Worm (Caenorhabditis elegans): ENCODE data around the gene srbc-10.
"Not testable (repeated sequence)": the region's sequence is repeated elsewhere in the genome, so short reads cannot be mapped to it uniquely, and the experiment has no call there.

Gene srbc-10

ce11 chrV:7492924-7493323 is at the start of gene srbc-10:
TSS of gene srbc-10 (minus strand) at chrV:7493024.
- no peak for TF ChIP-seq dao-5 (tag; optimal IDR thresholded peaks at IDR 0.05)
- TF ChIP-seq him-1 (tag; optimal IDR thresholded peaks at IDR 0.05) = no peak
- no peak for TF ChIP-seq W03F9.2 (tag; optimal IDR thresholded peaks at IDR 0.05)

- TF ChIP-seq dao-5 (tag; optimal IDR thresholded peaks at IDR 0.05) = no peak
- TF ChIP-seq W03F9.2 (tag; optimal IDR thresholded peaks at IDR 0.05) = no peak
- TF ChIP-seq him-1 (tag; optimal IDR thresholded peaks at IDR 0.05) = no peak
Observed at ce11 chrV:7539015-7539414, 46.2 kb upstream of the srbc-10 start, which contains the start of gene srh-268. TSS of gene srh-268 (plus strand) at chrV:7539315.

ce11 chrV:7538018-7538417 is 45.2 kb upstream of the srbc-10 start, which contains the start of gene C54F6.12:
TSS of gene C54F6.12 (minus strand) at chrV:7538118.
- TF ChIP-seq dao-5 (tag; optimal IDR thresholded peaks at IDR 0.05) (no peak), W03F9.2 (tag; optimal IDR thresholded peaks at IDR 0.05) (no peak), him-1 (tag; optimal IDR thresholded peaks at IDR 0.05) (no peak)

ce11 chrV:7532947-7533346 is 40.1 kb upstream of the srbc-10 start, which contains the start of gene C54F6.3:
TSS of gene C54F6.3 (plus strand) at chrV:7533247.
- no peak for TF ChIP-seq him-1 (tag; optimal IDR thresholded peaks at IDR 0.05)

- no peak for TF ChIP-seq dao-5 (tag; optimal IDR thresholded peaks at IDR 0.05)
- TF ChIP-seq W03F9.2 (tag; optimal IDR thresholded peaks at IDR 0.05) = no peak
- no peak for TF ChIP-seq him-1 (tag; optimal IDR thresholded peaks at IDR 0.05)
Observed at ce11 chrV:7529840-7530239, 37.0 kb upstream of the srbc-10 start, which contains the start of gene swt-2. TSS of gene swt-2 (plus strand) at chrV:7530140.

- no peak for TF ChIP-seq W03F9.2 (tag; optimal IDR thresholded peaks at IDR 0.05)
- no peak for TF ChIP-seq him-1 (tag; optimal IDR thresholded peaks at IDR 0.05)
- TF ChIP-seq dao-5 (tag; optimal IDR thresholded peaks at IDR 0.05) = no peak
Observed at ce11 chrV:7528816-7529215, 36.0 kb upstream of the srbc-10 start, which contains the start of gene C54F6.5. TSS of gene C54F6.5 (plus strand) at chrV:7529116.

ce11 chrV:7527153-7527552 is 34.3 kb upstream of the srbc-10 start, which contains the start of gene C54F6.17:
TSS of gene C54F6.17 (plus strand) at chrV:7527453.
- TF ChIP-seq him-1 (tag; optimal IDR thresholded peaks at IDR 0.05) (no peak), dao-5 (tag; optimal IDR thresholded peaks at IDR 0.05) (no peak), W03F9.2 (tag; optimal IDR thresholded peaks at IDR 0.05) (no peak)

ce11 chrV:7525695-7526094 is 32.9 kb upstream of the srbc-10 start, which contains the start of gene C54F6.18:
TSS of gene C54F6.18 (plus strand) at chrV:7525995.
- no peak for TF ChIP-seq him-1 (tag; optimal IDR thresholded peaks at IDR 0.05)
- TF ChIP-seq dao-5 (tag; optimal IDR thresholded peaks at IDR 0.05) = no peak
- TF ChIP-seq W03F9.2 (tag; optimal IDR thresholded peaks at IDR 0.05) = no peak

- TF ChIP-seq W03F9.2 (tag; optimal IDR thresholded peaks at IDR 0.05) = no peak
- no peak for TF ChIP-seq him-1 (tag; optimal IDR thresholded peaks at IDR 0.05)
- TF ChIP-seq dao-5 (tag; optimal IDR thresholded peaks at IDR 0.05) = no peak
Observed at ce11 chrV:7524447-7524846, 31.6 kb upstream of the srbc-10 start, which contains the start of gene C54F6.20. TSS of gene C54F6.20 (plus strand) at chrV:7524747.

- TF ChIP-seq him-1 (tag; optimal IDR thresholded peaks at IDR 0.05) (no peak), W03F9.2 (tag; optimal IDR thresholded peaks at IDR 0.05) (no peak), dao-5 (tag; optimal IDR thresholded peaks at IDR 0.05) (no peak)
Observed at ce11 chrV:7523392-7523791, 30.6 kb upstream of the srbc-10 start, which contains the start of gene C54F6.6. TSS of gene C54F6.6 (plus strand) at chrV:7523692.

- TF ChIP-seq him-1 (tag; optimal IDR thresholded peaks at IDR 0.05) (no peak), W03F9.2 (tag; optimal IDR thresholded peaks at IDR 0.05) (no peak), dao-5 (tag; optimal IDR thresholded peaks at IDR 0.05) (no peak)
Observed at ce11 chrV:7522279-7522678, 29.5 kb upstream of the srbc-10 start, which contains the start of gene C54F6.15. TSS of gene C54F6.15 (minus strand) at chrV:7522379.

- no peak for TF ChIP-seq dao-5 (tag; optimal IDR thresholded peaks at IDR 0.05)
- no peak for TF ChIP-seq him-1 (tag; optimal IDR thresholded peaks at IDR 0.05)
- no peak for TF ChIP-seq W03F9.2 (tag; optimal IDR thresholded peaks at IDR 0.05)
Observed at ce11 chrV:7521304-7521703, 28.5 kb upstream of the srbc-10 start.

- TF ChIP-seq W03F9.2 (tag; optimal IDR thresholded peaks at IDR 0.05) (no peak), dao-5 (tag; optimal IDR thresholded peaks at IDR 0.05) (no peak), him-1 (tag; optimal IDR thresholded peaks at IDR 0.05) (no peak)
Observed at ce11 chrV:7520077-7520476, 27.3 kb upstream of the srbc-10 start, which contains the start of gene srb-19. TSS of gene srb-19 (minus strand) at chrV:7520177.

ce11 chrV:7514939-7515338 is 22.1 kb upstream of the srbc-10 start, which contains the start of gene srb-18:
TSS of gene srb-18 (plus strand) at chrV:7515239.
- TF ChIP-seq dao-5 (tag; optimal IDR thresholded peaks at IDR 0.05) = no peak
- no peak for TF ChIP-seq W03F9.2 (tag; optimal IDR thresholded peaks at IDR 0.05)
- TF ChIP-seq him-1 (tag; optimal IDR thresholded peaks at IDR 0.05) = no peak

ce11 chrV:7511465-7511864 is 18.6 kb upstream of the srbc-10 start, which contains the start of gene nhr-171:
TSS of gene nhr-171 (plus strand) at chrV:7511765.
- TF ChIP-seq him-1, W03F9.2, dao-5 (tag; optimal IDR thresholded peaks at IDR 0.05): not testable (repeated sequence)
